Worm (Caenorhabditis elegans) whole organism, late embryonic: ENCODE measurements around the gene Y110A2AL.3.

Experiments
- fkh-10 ChIP-seq: fragments of 150-350 bp; optimal IDR thresholded peaks from 2 replicates; lab custom pipeline; 2014; ENCODE audit warnings: missing biosample characterization, missing genetic modification reagents, missing genetic modification characterization
- unc-86 ChIP-seq: sonication (generic microtip); optimal IDR thresholded peaks from 2 replicates; lab custom pipeline; 2016; ENCODE audit warnings: missing genetic modification characterization, missing compliant biosample characterization

DNA sequence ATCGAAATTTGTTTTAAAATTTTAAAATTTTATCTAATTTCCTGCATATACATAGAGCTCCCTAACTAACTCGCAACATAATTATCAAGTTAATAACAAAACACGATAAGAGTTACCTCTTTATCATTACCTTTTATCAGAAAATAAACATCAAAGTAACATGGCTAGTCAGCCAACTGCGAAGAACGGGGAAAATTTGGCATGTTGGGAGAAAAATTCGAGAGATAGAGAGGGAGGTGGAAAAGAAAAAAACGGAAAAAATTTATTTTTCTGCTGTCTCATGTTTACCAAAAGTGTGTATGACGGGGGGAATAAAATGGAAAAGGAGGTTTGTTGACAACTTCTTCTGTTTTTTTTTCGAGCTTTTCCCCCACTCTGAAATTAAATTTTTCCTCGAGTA lies 32.8 kb upstream of the Y110A2AL.3 start:
- TF ChIP-seq unc-86: no peak
- no peak for TF ChIP-seq fkh-10 (GFP tag; lab: Kevin White, UChicago)
